Worm (Caenorhabditis elegans): ENCODE results near the gene ptr-20.

- TF ChIP-seq elt-1 (tag; optimal IDR thresholded peaks at IDR 0.05) (no peak), ztf-11 (tag; optimal IDR thresholded peaks at IDR 0.05) (no peak), nhr-11 (tag; optimal IDR thresholded peaks at IDR 0.05) (no peak), lin-39 (tag; optimal IDR thresholded peaks at IDR 0.05) (no peak)
Observed at ce11 chrII:15111352-15111751, 46.6 kb upstream of the ptr-20 start.

All from whole organism, L2 larva.